Fruit fly (Drosophila melanogaster): ENCODE measurements around the gene bai.
A peak's percentile ranks its signal among the peaks of the same experiment; 100 is the strongest.

bai gene

dm6 chr3R:25004763-25005162 lies 34.4 kb upstream of the bai start (continued):
- TF ChIP-seq usp (GFP tag; optimal IDR thresholded peaks at IDR 0.05) (no peak), onecut (GFP tag; IDR thresholded peaks at IDR 0.05) (0 out of 2 replicates have a peak, but pooled peaks have one; percentile 19), CG15514 (GFP tag; optimal IDR thresholded peaks at IDR 0.05) (peak; percentile 36), peb (GFP tag; IDR thresholded peaks at IDR 0.05) (no peak), CG2712 (tag; optimal IDR thresholded peaks at IDR 0.05) (peak; percentile 45), row (GFP tag; IDR thresholded peaks at IDR 0.05) (peak; percentile 71)

dm6 chr3R:25005748-25006147 lies 33.4 kb upstream of the bai start:
- TF ChIP-seq chinmo (GFP tag; IDR thresholded peaks at IDR 0.05; ENCODE audit: partially characterized antibody) (peak; percentile 90; the same call in 2 of the 4 replicates), CG15269 (tag; optimal IDR thresholded peaks at IDR 0.05) (peak; percentile 38), vvl (GFP tag; IDR thresholded peaks at IDR 0.05) (peak; percentile 80), CG12769 (tag; optimal IDR thresholded peaks at IDR 0.05) (peak; percentile 59), CG17912 (GFP tag; optimal IDR thresholded peaks at IDR 0.05) (no peak), abd-A (tag; optimal IDR thresholded peaks at IDR 0.05) (peak; percentile 73), Atf3 (GFP tag; optimal IDR thresholded peaks at IDR 0.05) (no peak), bbx (GFP tag; IDR thresholded peaks at IDR 0.05; ENCODE audit: partially characterized antibody) (no peak), cwo (GFP tag; optimal IDR thresholded peaks at IDR 0.05) (peak; percentile 55), Sox102F (GFP tag; optimal IDR thresholded peaks at IDR 0.05) (peak; percentile 1), ab (GFP tag; optimal IDR thresholded peaks at IDR 0.05) (no peak), Eip74EF (GFP tag; optimal IDR thresholded peaks at IDR 0.05) (peak in 1 of 2 experiments; percentile 75), Pdp1 (GFP tag; optimal IDR thresholded peaks at IDR 0.05) (peak in 1 of 2 experiments; percentile 64), cg (GFP tag; optimal IDR thresholded peaks at IDR 0.05) (peak; percentile 3), en (GFP tag; optimal IDR thresholded peaks at IDR 0.05) (no peak), sd (tag; optimal IDR thresholded peaks at IDR 0.05) (peak; percentile 81)

dm6 chr3R:25009745-25010446 lies 29.3 kb upstream of the bai start:
- no peak for TF ChIP-seq Vsx1 (GFP tag; optimal IDR thresholded peaks at IDR 0.05)
- TF ChIP-seq HHEX (GFP tag; optimal IDR thresholded peaks at IDR 0.05) = no peak
- TF ChIP-seq Usf (GFP tag; optimal IDR thresholded peaks at IDR 0.05) = no peak
- TF ChIP-seq CkIIα-i1 (GFP tag; IDR thresholded peaks at IDR 0.05) = no peak
- no peak for TF ChIP-seq br (optimal IDR thresholded peaks at IDR 0.05)
- TF ChIP-seq CG6654 (GFP tag; optimal IDR thresholded peaks at IDR 0.05) = no peak
- no peak for TF ChIP-seq Doc3 (GFP tag; IDR thresholded peaks at IDR 0.05; ENCODE audit: partially characterized antibody)
- no peak for TF ChIP-seq dan (GFP tag; IDR thresholded peaks at IDR 0.05)
- no peak for TF ChIP-seq YL-1 (GFP tag; optimal IDR thresholded peaks at IDR 0.05)
- TF ChIP-seq lbe (GFP tag; optimal IDR thresholded peaks at IDR 0.05) = no peak
- no peak for TF ChIP-seq CG4424 (GFP tag; optimal IDR thresholded peaks at IDR 0.05)
- TF ChIP-seq nom (GFP tag; optimal IDR thresholded peaks at IDR 0.05) = peak; percentile 80
- no peak for TF ChIP-seq CG34376 (GFP tag; optimal IDR thresholded peaks at IDR 0.05)
- no peak for TF ChIP-seq CG31365 (tag; optimal IDR thresholded peaks at IDR 0.05)
- TF ChIP-seq chn (GFP tag; optimal IDR thresholded peaks at IDR 0.05) = no peak
- TF ChIP-seq yki (optimal IDR thresholded peaks at IDR 0.05) = no peak
- TF ChIP-seq sens (GFP tag) = peak; percentile 16
- no peak for TF ChIP-seq NK7.1 (GFP tag; optimal IDR thresholded peaks at IDR 0.05)
- TF ChIP-seq CG17328 (GFP tag; IDR thresholded peaks at IDR 0.05) = 0 out of 2 replicates have a peak, but pooled peaks have one; percentile 26
- TF ChIP-seq CG15269 (tag; optimal IDR thresholded peaks at IDR 0.05) = no peak
- no peak for TF ChIP-seq CG7556 (GFP tag; optimal IDR thresholded peaks at IDR 0.05)
- no peak for TF ChIP-seq Atf-2 (GFP tag; optimal IDR thresholded peaks at IDR 0.05)
- no peak for TF ChIP-seq CTCF (GFP tag; optimal IDR thresholded peaks at IDR 0.05)
- TF ChIP-seq crol (GFP tag; IDR thresholded peaks at IDR 0.05) = no peak
- 0 out of 2 replicates have a peak, but pooled peaks have one; percentile 12 for TF ChIP-seq sisA (GFP tag; IDR thresholded peaks at IDR 0.05)
- TF ChIP-seq Ets65A (GFP tag) = no peak
- peak; percentile 13 for TF ChIP-seq Blimp-1 (GFP tag; optimal IDR thresholded peaks at IDR 0.05)
- TF ChIP-seq CG4404 (GFP tag; IDR thresholded peaks at IDR 0.05) = peak; percentile 34; the same call in 1 of the 2 replicates

Measured in whole organism, embryonic.